Fruit fly (Drosophila melanogaster): ENCODE data around the gene CG4537.
A peak's percentile ranks its signal among the peaks of the same experiment; 100 is the strongest.

CG4537 gene

DNA sequence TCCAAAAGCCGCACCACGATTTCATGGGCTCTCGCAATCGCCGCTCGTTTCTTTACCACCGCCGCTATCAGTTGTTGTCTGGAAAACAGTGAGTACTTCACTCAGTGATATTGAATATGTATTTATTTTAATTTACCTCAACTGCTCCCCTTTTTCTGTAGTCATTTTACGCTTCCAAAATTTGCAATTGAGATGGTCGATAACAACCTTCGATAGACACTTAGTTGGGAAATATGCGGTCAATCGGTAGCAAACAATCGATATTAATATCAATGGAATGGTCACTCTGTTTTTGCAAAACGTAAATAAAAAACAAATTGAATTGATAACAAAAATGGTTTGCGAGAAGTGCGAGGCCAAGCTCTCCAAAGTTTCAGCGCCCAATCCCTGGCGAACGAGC is at the start of gene CG4537, which contains the start of gene CG34183:
TSS of gene CG4537 (plus strand) at position 310 of the 400 bp plus-strand sequence.
TSS of gene CG34183 (minus strand) at position 197 of the 400 bp plus-strand sequence.
- TF ChIP-seq h (GFP tag; optimal IDR thresholded peaks at IDR 0.05) (peak; percentile 1), Sp1 (GFP tag; optimal IDR thresholded peaks at IDR 0.05) (no peak), Vsx2 (GFP tag; optimal IDR thresholded peaks at IDR 0.05; ENCODE audit: partially characterized antibody) (no peak), Jra (GFP tag; optimal IDR thresholded peaks at IDR 0.05) (no peak), rgr (GFP tag; optimal IDR thresholded peaks at IDR 0.05) (peak; percentile 33), dmrt93B (GFP tag; optimal IDR thresholded peaks at IDR 0.05) (no peak), lola (GFP tag; optimal IDR thresholded peaks at IDR 0.05) (no peak), CG32264 (GFP tag; optimal IDR thresholded peaks at IDR 0.05) (peak; percentile 3)

DNA sequence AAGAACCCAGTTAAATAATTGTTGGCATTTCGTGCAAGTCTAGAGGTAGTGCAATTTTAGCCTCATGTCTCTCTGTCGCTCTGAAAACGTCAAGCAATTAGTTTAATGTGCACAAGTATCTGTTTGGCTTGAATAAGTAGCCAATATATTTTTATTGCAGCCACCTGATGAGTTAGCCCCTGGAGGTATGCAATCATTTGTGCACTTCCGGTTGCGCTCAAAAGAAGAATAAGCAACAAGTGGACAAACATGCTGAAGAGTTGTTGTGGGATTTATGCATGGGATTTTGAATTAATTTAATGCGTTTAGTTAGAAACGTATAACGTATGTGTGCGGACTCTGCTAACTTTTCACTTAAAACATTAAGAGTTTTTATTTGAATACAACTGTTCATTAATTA is 39.9 kb upstream of the CG4537 start:
- TF ChIP-seq Hr78 (GFP tag; optimal IDR thresholded peaks at IDR 0.05): no peak
- TF ChIP-seq foxo (GFP tag; optimal IDR thresholded peaks at IDR 0.05): no peak
- TF ChIP-seq Myc (optimal IDR thresholded peaks at IDR 0.05): no peak
- TF ChIP-seq ey (GFP tag; optimal IDR thresholded peaks at IDR 0.05): no peak
- TF ChIP-seq sage (GFP tag; optimal IDR thresholded peaks at IDR 0.05): no peak
- no peak for TF ChIP-seq h (GFP tag; optimal IDR thresholded peaks at IDR 0.05)

DNA sequence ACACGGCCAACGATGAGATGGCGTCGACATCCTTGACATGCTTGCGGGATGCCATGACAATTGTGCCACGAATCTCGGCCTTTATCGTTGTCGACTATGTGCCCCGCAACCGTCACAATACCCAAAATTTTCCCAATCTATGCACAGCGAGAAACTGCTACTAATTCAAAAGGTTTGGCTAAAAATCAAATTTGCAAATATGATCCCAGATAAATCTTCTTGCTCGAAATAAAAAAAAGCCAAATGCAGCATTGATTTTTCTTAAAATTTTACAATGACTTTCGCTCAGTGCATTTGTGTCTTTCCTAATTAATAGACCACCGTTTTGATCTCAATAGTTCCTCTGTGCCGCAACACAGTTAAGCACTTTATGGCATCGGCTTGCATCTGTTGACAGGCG is 27.7 kb upstream of the CG4537 start:
- TF ChIP-seq GATAd (GFP tag; optimal IDR thresholded peaks at IDR 0.05): no peak
- no peak for TF ChIP-seq Abd-B (GFP tag; optimal IDR thresholded peaks at IDR 0.05)
- TF ChIP-seq HLH106 (tag; optimal IDR thresholded peaks at IDR 0.05): no peak
- no peak for TF ChIP-seq CG32264 (GFP tag; optimal IDR thresholded peaks at IDR 0.05)
- no peak for TF ChIP-seq Jra (GFP tag; optimal IDR thresholded peaks at IDR 0.05)
- no peak for TF ChIP-seq psq (GFP tag; optimal IDR thresholded peaks at IDR 0.05)
- no peak for TF ChIP-seq sv (GFP tag; optimal IDR thresholded peaks at IDR 0.05)
- TF ChIP-seq foxo (GFP tag; optimal IDR thresholded peaks at IDR 0.05): no peak
- no peak for TF ChIP-seq rgr (GFP tag; optimal IDR thresholded peaks at IDR 0.05)
- no peak for TF ChIP-seq ey (GFP tag; optimal IDR thresholded peaks at IDR 0.05)
- no peak for TF ChIP-seq Dfd (GFP tag; optimal IDR thresholded peaks at IDR 0.05)
- no peak for TF ChIP-seq dsf (GFP tag; optimal IDR thresholded peaks at IDR 0.05; ENCODE audit: borderline replicate concordance)
- no peak for TF ChIP-seq Dif (GFP tag; optimal IDR thresholded peaks at IDR 0.05; ENCODE audit: partially characterized antibody)

DNA sequence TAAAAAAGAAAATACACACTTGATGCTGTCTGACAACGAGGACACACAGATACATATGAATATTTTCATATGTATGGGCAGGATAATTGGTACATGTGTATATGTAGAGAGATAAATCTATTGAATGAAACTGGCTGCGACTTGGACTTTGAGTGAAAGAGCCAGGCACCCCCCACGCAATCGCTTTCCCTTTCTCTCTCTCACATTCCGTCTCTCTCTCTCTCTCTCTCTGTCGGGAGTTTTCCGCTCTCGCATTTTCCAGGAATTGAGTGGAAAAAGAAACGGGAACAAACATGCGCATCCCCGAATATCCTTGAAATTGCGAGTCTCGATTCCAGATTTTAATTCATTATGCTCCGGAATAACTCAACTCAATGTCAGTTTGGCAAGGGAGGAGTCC is 27.2 kb upstream of the CG4537 start:
- TF ChIP-seq CG9705 (GFP tag; optimal IDR thresholded peaks at IDR 0.05): no peak
- TF ChIP-seq sv (GFP tag; optimal IDR thresholded peaks at IDR 0.05): no peak
- TF ChIP-seq CG32264 (GFP tag; optimal IDR thresholded peaks at IDR 0.05): no peak
- no peak for TF ChIP-seq Vsx2 (GFP tag; optimal IDR thresholded peaks at IDR 0.05; ENCODE audit: partially characterized antibody)
- no peak for TF ChIP-seq tai (GFP tag; optimal IDR thresholded peaks at IDR 0.05)
- no peak for TF ChIP-seq jim (GFP tag; optimal IDR thresholded peaks at IDR 0.05)
- no peak for TF ChIP-seq Sp1 (GFP tag; optimal IDR thresholded peaks at IDR 0.05)
- no peak for TF ChIP-seq Dfd (GFP tag; optimal IDR thresholded peaks at IDR 0.05)
- TF ChIP-seq dsf (GFP tag; optimal IDR thresholded peaks at IDR 0.05; ENCODE audit: borderline replicate concordance): no peak
- TF ChIP-seq psq (GFP tag; optimal IDR thresholded peaks at IDR 0.05): no peak
- no peak for TF ChIP-seq Hnf4 (GFP tag; optimal IDR thresholded peaks at IDR 0.05)
- TF ChIP-seq lola (GFP tag; optimal IDR thresholded peaks at IDR 0.05): no peak
- TF ChIP-seq OdsH (GFP tag; optimal IDR thresholded peaks at IDR 0.05): no peak
- TF ChIP-seq Abd-B (GFP tag; optimal IDR thresholded peaks at IDR 0.05): no peak
- no peak for TF ChIP-seq CrebA (GFP tag; optimal IDR thresholded peaks at IDR 0.05; ENCODE audit: borderline replicate concordance)
- TF ChIP-seq N (GFP tag; optimal IDR thresholded peaks at IDR 0.05): no peak
- no peak for TF ChIP-seq woc (GFP tag; optimal IDR thresholded peaks at IDR 0.05)
- no peak for TF ChIP-seq usp (GFP tag; optimal IDR thresholded peaks at IDR 0.05)
- no peak for TF ChIP-seq ey (GFP tag; optimal IDR thresholded peaks at IDR 0.05)
- no peak for TF ChIP-seq GATAd (GFP tag; optimal IDR thresholded peaks at IDR 0.05)

DNA sequence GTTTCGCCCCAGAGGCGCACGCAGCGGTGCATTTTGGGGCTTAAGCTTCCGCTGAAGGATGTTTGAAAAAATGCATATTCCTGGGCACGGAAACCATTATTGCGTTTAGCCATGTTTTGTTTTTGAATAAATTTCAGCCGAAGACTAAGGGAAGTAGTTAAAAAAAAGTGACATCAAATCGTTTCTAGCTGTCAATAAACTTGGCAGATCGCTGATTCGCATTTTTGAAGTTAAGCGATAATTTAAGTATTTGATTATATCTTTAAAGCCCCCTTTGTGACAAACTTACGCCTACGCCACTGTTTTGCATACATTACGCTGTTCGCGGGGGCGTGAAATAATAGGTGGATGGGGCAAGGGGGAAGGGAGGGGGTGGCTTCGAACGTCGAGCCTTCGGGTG is 26.3 kb upstream of the CG4537 start:
- TF ChIP-seq ey (GFP tag; optimal IDR thresholded peaks at IDR 0.05) (peak; percentile 12), Sp1 (GFP tag; optimal IDR thresholded peaks at IDR 0.05) (peak; percentile 23), HLH106 (tag; optimal IDR thresholded peaks at IDR 0.05) (peak; percentile 17), Dif (GFP tag; optimal IDR thresholded peaks at IDR 0.05; ENCODE audit: partially characterized antibody) (no peak), fru (GFP tag; optimal IDR thresholded peaks at IDR 0.05) (peak; percentile 18), Mio (GFP tag; optimal IDR thresholded peaks at IDR 0.05) (no peak), Abd-B (GFP tag; optimal IDR thresholded peaks at IDR 0.05) (no peak), jim (GFP tag; optimal IDR thresholded peaks at IDR 0.05) (no peak), foxo (GFP tag; optimal IDR thresholded peaks at IDR 0.05) (peak in 1 of 2 experiments; percentile 35), Dfd (GFP tag; optimal IDR thresholded peaks at IDR 0.05) (no peak)
